Fruit fly (Drosophila melanogaster): Measurements from ENCODE around the gene Dip-B.

Dip-B gene

DNA sequence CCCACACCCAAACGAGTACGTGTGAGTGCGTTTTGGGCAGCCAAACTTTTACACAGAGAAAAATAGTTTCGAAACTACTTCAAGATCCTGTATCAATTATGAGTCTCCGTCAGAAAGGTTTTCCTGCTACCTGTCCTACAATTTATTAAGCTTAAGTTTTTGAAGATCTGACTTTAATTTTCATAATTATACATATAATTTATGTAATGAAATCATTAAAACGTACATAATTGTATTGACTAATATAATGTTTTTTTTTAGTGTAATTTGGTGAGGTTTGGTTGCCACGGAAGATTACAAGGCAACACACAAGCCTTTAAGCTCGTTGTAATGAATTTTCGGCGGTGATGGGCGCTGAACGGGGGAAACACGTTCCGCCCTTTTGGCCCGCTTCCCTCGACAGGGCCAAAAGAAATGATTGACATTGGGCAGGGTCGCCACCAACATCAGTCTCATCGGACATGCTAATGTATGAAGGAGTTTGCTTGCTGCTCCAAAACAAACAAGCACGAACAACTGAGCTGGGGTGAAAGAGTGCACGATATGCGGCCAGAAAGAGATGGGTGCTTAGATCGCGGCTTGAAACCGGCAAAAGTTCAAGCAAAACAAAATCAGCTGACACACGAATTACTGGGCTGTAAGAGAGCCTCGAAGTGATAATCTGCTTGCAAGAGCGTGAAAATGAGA, 12.0 kb downstream of the Dip-B start (continued):
- TF ChIP-seq otp (GFP tag; IDR thresholded peaks at IDR 0.05) (0 out of 3 replicates have a peak, but pooled peaks have one; percentile 35), Nf-YB (GFP tag; optimal IDR thresholded peaks at IDR 0.05) (peak; percentile 29), Hr3 (GFP tag; optimal IDR thresholded peaks at IDR 0.05) (peak; percentile 63), zen (tag; optimal IDR thresholded peaks at IDR 0.05) (no peak), Mrtf (GFP tag; IDR thresholded peaks at IDR 0.05) (peak; percentile 45; the same call in 1 of the 3 replicates), gem (tag; optimal IDR thresholded peaks at IDR 0.05) (peak; percentile 89), Trl (optimal IDR thresholded peaks at IDR 0.05) (no peak), Trl (GFP tag; optimal IDR thresholded peaks at IDR 0.05) (no peak), CG1792 (GFP tag; optimal IDR thresholded peaks at IDR 0.05) (no peak), odd (GFP tag; optimal IDR thresholded peaks at IDR 0.05) (peak; percentile 54), CG8359 (GFP tag; optimal IDR thresholded peaks at IDR 0.05; ENCODE audit: borderline replicate concordance) (peak; percentile 27), CTCF (GFP tag; optimal IDR thresholded peaks at IDR 0.05) (no peak), h (optimal IDR thresholded peaks at IDR 0.05) (no peak), CG11695 (GFP tag; IDR thresholded peaks at IDR 0.05) (peak; percentile 49; the same call in 1 of the 3 replicates), sug (tag; optimal IDR thresholded peaks at IDR 0.05) (no peak), CG32772 (GFP tag; IDR thresholded peaks at IDR 0.05) (peak; percentile 70), CG2712 (tag; optimal IDR thresholded peaks at IDR 0.05) (peak; percentile 85), CG4820 (GFP tag; optimal IDR thresholded peaks at IDR 0.05) (peak; percentile 58), unpg (GFP tag; optimal IDR thresholded peaks at IDR 0.05) (peak; percentile 83), CG8290 (GFP tag; optimal IDR thresholded peaks at IDR 0.05) (no peak), CG8290 (tag; optimal IDR thresholded peaks at IDR 0.05) (no peak), CG31365 (tag; optimal IDR thresholded peaks at IDR 0.05) (no peak), Drgx (GFP tag; IDR thresholded peaks at IDR 0.05) (0 out of 2 replicates have a peak, but pooled peaks have one; percentile 5), CG3726 (GFP tag; IDR thresholded peaks at IDR 0.05) (0 out of 3 replicates have a peak, but pooled peaks have one; percentile 12), NC2β (GFP tag; optimal IDR thresholded peaks at IDR 0.05) (peak; percentile 6), YL-1 (GFP tag; optimal IDR thresholded peaks at IDR 0.05) (no peak), CG30431 (GFP tag; optimal IDR thresholded peaks at IDR 0.05) (peak; percentile 47), NFAT (GFP tag; IDR thresholded peaks at IDR 0.05) (no peak), Myb (GFP tag; optimal IDR thresholded peaks at IDR 0.05) (no peak), ro (GFP tag; IDR thresholded peaks at IDR 0.05) (no peak), ind (GFP tag; optimal IDR thresholded peaks at IDR 0.05) (peak; percentile 51), CG1233 (GFP tag; optimal IDR thresholded peaks at IDR 0.05) (peak; percentile 53), pnt (GFP tag; optimal IDR thresholded peaks at IDR 0.05) (peak; percentile 14), Awh (GFP tag; IDR thresholded peaks at IDR 0.05) (peak; percentile 34; the same call in 1 of the 2 replicates), eve (GFP tag; optimal IDR thresholded peaks at IDR 0.05) (no peak), NfI (GFP tag; optimal IDR thresholded peaks at IDR 0.05) (peak; percentile 31), tgo (GFP tag; IDR thresholded peaks at IDR 0.05) (peak; percentile 62), CG3847 (GFP tag; IDR thresholded peaks at IDR 0.05) (peak; percentile 18; the same call in 1 of the 2 replicates), Hmr (GFP tag; optimal IDR thresholded peaks at IDR 0.05) (peak; percentile 28), slp2 (GFP tag; optimal IDR thresholded peaks at IDR 0.05) (no peak), CG13775 (GFP tag; optimal IDR thresholded peaks at IDR 0.05) (peak; percentile 42), CG12942 (GFP tag; optimal IDR thresholded peaks at IDR 0.05) (peak; percentile 40), CG4617 (GFP tag; optimal IDR thresholded peaks at IDR 0.05; ENCODE audit: borderline replicate concordance) (peak; percentile 6), CG6654 (GFP tag; optimal IDR thresholded peaks at IDR 0.05) (no peak), Rx (GFP tag; IDR thresholded peaks at IDR 0.05) (peak; percentile 33; the same call in 1 of the 2 replicates), CG17359 (tag; optimal IDR thresholded peaks at IDR 0.05) (peak; percentile 73), bsh (GFP tag; optimal IDR thresholded peaks at IDR 0.05) (peak in 1 of 2 experiments; percentile 94), chif (GFP tag; optimal IDR thresholded peaks at IDR 0.05) (peak in 1 of 2 experiments; percentile 5), ATbp (GFP tag; optimal IDR thresholded peaks at IDR 0.05) (peak; percentile 84), Bdp1 (GFP tag; optimal IDR thresholded peaks at IDR 0.05) (no peak), lola (GFP tag; optimal IDR thresholded peaks at IDR 0.05) (peak in 1 of 3 experiments; percentile 85)

Data from whole organism, embryonic.